Fruit fly (Drosophila melanogaster) whole organism, adult: Measurements from ENCODE around the gene BBS5.
A peak's percentile ranks its signal among the peaks of the same experiment; 100 is the strongest.

Experiments used
- CG11617 ChIP-seq: fragments of 200-800 bp; sonication (Bioruptor generic); optimal IDR thresholded peaks from 2 replicates; lab custom pipeline; 2017; ENCODE audit warnings: mild to moderate bottlenecking, missing biosample characterization, missing genetic modification reagents, missing genetic modification characterization
- CG12768 ChIP-seq: fragments of 200-800 bp; sonication (Bioruptor generic); optimal IDR thresholded peaks from 2 replicates; lab custom pipeline; 2017; ENCODE audit warnings: missing biosample characterization, missing genetic modification characterization, mild to moderate bottlenecking, moderate library complexity, missing genetic modification reagents
- CG14711 ChIP-seq: fragments of 200-800 bp; sonication (Bioruptor generic); optimal IDR thresholded peaks from 2 replicates; lab custom pipeline; 2018; ENCODE audit warnings: missing biosample characterization, mild to moderate bottlenecking, missing genetic modification characterization, moderate library complexity
- CG1620 ChIP-seq: fragments of 200-800 bp; sonication (Bioruptor generic); optimal IDR thresholded peaks from 2 replicates; lab custom pipeline; 2016; ENCODE audit warnings: missing biosample characterization, missing genetic modification characterization
- CG33017 ChIP-seq: fragments of 200-800 bp; sonication (Bioruptor generic); optimal IDR thresholded peaks from 2 replicates; lab custom pipeline; 2018; ENCODE audit warnings: missing biosample characterization, mild to moderate bottlenecking, missing genetic modification characterization, moderate library complexity
- CG5204 ChIP-seq: fragments of 200-800 bp; sonication (Bioruptor generic); optimal IDR thresholded peaks from 2 replicates; lab custom pipeline; 2016; ENCODE audit warnings: missing biosample characterization, missing genetic modification characterization
- CG7045 ChIP-seq: fragments of 200-800 bp; sonication (Bioruptor generic); optimal IDR thresholded peaks from 2 replicates; lab custom pipeline; 2017; ENCODE audit warnings: missing biosample characterization, mild to moderate bottlenecking, missing genetic modification characterization
- CG7101 ChIP-seq: fragments of 200-800 bp; sonication (Bioruptor generic); optimal IDR thresholded peaks from 2 replicates; lab custom pipeline; 2018; ENCODE audit warnings: missing biosample characterization, mild to moderate bottlenecking, missing genetic modification characterization, moderate library complexity
- Clk ChIP-seq: fragments of 200-800 bp; sonication (Bioruptor generic); optimal IDR thresholded peaks from 2 replicates; lab custom pipeline; 2017; ENCODE audit warnings: missing biosample characterization, missing genetic modification characterization
- Crg-1 ChIP-seq: fragments of 200-800 bp; sonication (Bioruptor generic); optimal IDR thresholded peaks from 2 replicates; lab custom pipeline; 2016; ENCODE audit warnings: missing biosample characterization, missing genetic modification characterization
- Hr96 ChIP-seq: fragments of 200-800 bp; sonication (Bioruptor generic); optimal IDR thresholded peaks from 2 replicates; lab custom pipeline; 2016; ENCODE audit warnings: missing biosample characterization, missing genetic modification characterization
- Mnt ChIP-seq: fragments of 200-800 bp; sonication (Bioruptor generic); optimal IDR thresholded peaks from 2 replicates; lab custom pipeline; 2016; ENCODE audit warnings: missing biosample characterization, mild to moderate bottlenecking, missing genetic modification characterization
- bab1 ChIP-seq: fragments of 200-800 bp; sonication (Bioruptor generic); optimal IDR thresholded peaks from 3 replicates; lab custom pipeline; 2019; ENCODE audit warnings: missing biosample characterization, mild to moderate bottlenecking, missing genetic modification characterization, moderate library complexity
- cic ChIP-seq: fragments of 200-800 bp; sonication (Bioruptor generic); optimal IDR thresholded peaks from 2 replicates; lab custom pipeline; 2017; ENCODE audit warnings: missing biosample characterization, mild to moderate bottlenecking, missing genetic modification characterization, moderate library complexity
- cnc ChIP-seq, 2 experiments: fragments of >200 bp; optimal IDR thresholded peaks; 2 replicates each; lab custom pipeline; 2017
- kay ChIP-seq: fragments of 200-800 bp; sonication (Bioruptor generic); peaks from one replicate; lab custom pipeline; 2016; ENCODE audit warnings: missing biosample characterization, missing genetic modification characterization, borderline replicate concordance
- ovo ChIP-seq: fragments of 200-800 bp; sonication (Bioruptor generic); optimal IDR thresholded peaks from 2 replicates; lab custom pipeline; 2016; ENCODE audit warnings: missing biosample characterization, missing genetic modification characterization
- pad ChIP-seq: fragments of 200-800 bp; sonication (Bioruptor generic); optimal IDR thresholded peaks from 3 replicates; lab custom pipeline; 2017; ENCODE audit warnings: missing biosample characterization, missing genetic modification characterization, mild to moderate bottlenecking, moderate library complexity, missing genetic modification reagents
- tj ChIP-seq: fragments of 200-800 bp; sonication (Bioruptor generic); optimal IDR thresholded peaks from 3 replicates; lab custom pipeline; 2017; ENCODE audit warnings: missing biosample characterization, mild to moderate bottlenecking, missing genetic modification characterization, moderate library complexity
- toe ChIP-seq: fragments of 200-800 bp; sonication (Bioruptor generic); optimal IDR thresholded peaks from 2 replicates; lab custom pipeline; 2016; ENCODE audit warnings: missing biosample characterization, missing genetic modification characterization

Gene BBS5

dm6 chr3R:4780721-4781120 is 35.4 kb upstream of the BBS5 start:
- TF ChIP-seq kay (GFP tag; lab: Kevin White, UChicago): peak; percentile 33
- TF ChIP-seq CG1620 (GFP tag; lab: Kevin White, UChicago): no peak

- TF ChIP-seq CG5204 (GFP tag; lab: Kevin White, UChicago) (no peak), Mnt (no peak), Crg-1 (GFP tag; lab: Kevin White, UChicago) (no peak), pad (GFP tag; lab: Kevin White, UChicago) (no peak), Hr96 (GFP tag; lab: Kevin White, UChicago) (no peak), ovo (no peak), CG1620 (GFP tag; lab: Kevin White, UChicago) (no peak), toe (no peak), CG33017 (no peak), kay (GFP tag; lab: Kevin White, UChicago) (no peak), cic (GFP tag; lab: Kevin White, UChicago) (no peak)
These were observed 31.5 kb upstream of the BBS5 start, which contains the start of gene Ccdc39 for dm6 chr3R:4784622-4785021. TSS of gene Ccdc39 (minus strand) at chr3R:4784722.

- TF ChIP-seq bab1 (GFP tag; lab: Kevin White, UChicago) (no peak), CG7101 (tag; lab: Kevin White, UChicago) (no peak), CG33017 (no peak), CG14711 (tag; lab: Kevin White, UChicago) (no peak), Clk (GFP tag; lab: Kevin White, UChicago) (no peak), ovo (no peak), CG12768 (GFP tag; lab: Kevin White, UChicago) (no peak)
These were observed 18.5 kb upstream of the BBS5 start for dm6 chr3R:4797585-4797984.

- peak; percentile 57 for TF ChIP-seq tj
- no peak for TF ChIP-seq pad (GFP tag; lab: Kevin White, UChicago)
These were observed 18.1 kb upstream of the BBS5 start for dm6 chr3R:4798025-4798424.

dm6 chr3R:4804126-4804649 is 11.9 kb upstream of the BBS5 start:
- TF ChIP-seq tj (peak; percentile 72), CG1620 (GFP tag; lab: Kevin White, UChicago) (no peak), CG7101 (tag; lab: Kevin White, UChicago) (no peak), kay (GFP tag; lab: Kevin White, UChicago) (peak; percentile 85), ovo (no peak), CG5204 (GFP tag; lab: Kevin White, UChicago) (no peak)

dm6 chr3R:4804828-4805707 is 11.1 kb upstream of the BBS5 start:
- TF ChIP-seq tj (peak; percentile 79), CG14711 (tag; lab: Kevin White, UChicago) (peak; percentile 62), bab1 (GFP tag; lab: Kevin White, UChicago) (peak; percentile 10), CG1620 (GFP tag; lab: Kevin White, UChicago) (no peak)

dm6 chr3R:4806318-4806757 is 9.8 kb upstream of the BBS5 start:
- peak; percentile 60 for TF ChIP-seq CG11617
- peak; percentile 43 for TF ChIP-seq CG1620 (GFP tag; lab: Kevin White, UChicago)
- peak; percentile 48 for TF ChIP-seq Mnt
- TF ChIP-seq cnc (optimal IDR thresholded peaks at IDR 0.05; lab: Kevin White, UChicago): no peak
- TF ChIP-seq CG12768 (GFP tag; lab: Kevin White, UChicago): peak; percentile 50
- TF ChIP-seq Hr96 (GFP tag; lab: Kevin White, UChicago): peak; percentile 47
- TF ChIP-seq pad (GFP tag; lab: Kevin White, UChicago): no peak
- no peak for TF ChIP-seq kay (GFP tag; lab: Kevin White, UChicago)
- peak; percentile 3 for TF ChIP-seq cic (GFP tag; lab: Kevin White, UChicago)
- TF ChIP-seq toe: no peak
- TF ChIP-seq Crg-1 (GFP tag; lab: Kevin White, UChicago): peak; percentile 78
- no peak for TF ChIP-seq ovo
- peak; percentile 55 for TF ChIP-seq CG7101 (tag; lab: Kevin White, UChicago)
- peak; percentile 46 for TF ChIP-seq CG5204 (GFP tag; lab: Kevin White, UChicago)
- peak; percentile 84 for TF ChIP-seq tj
- TF ChIP-seq Clk (GFP tag; lab: Kevin White, UChicago): peak; percentile 5
- TF ChIP-seq CG33017: peak; percentile 57
- peak; percentile 41 for TF ChIP-seq CG7045 (GFP tag; lab: Kevin White, UChicago)
- no peak for TF ChIP-seq CG14711 (tag; lab: Kevin White, UChicago)
- peak; percentile 64 for TF ChIP-seq bab1 (GFP tag; lab: Kevin White, UChicago)
